Worm (Caenorhabditis elegans): Measurements from ENCODE around the gene sod-5.

ce11 chrII:4372867-4373397 is 44.5 kb upstream of the sod-5 start:
- TF ChIP-seq flt-1 (GFP tag; IDR thresholded peaks at IDR 0.05) (no peak), ref-1 (GFP tag; conservative IDR thresholded peaks at IDR 0.05) (no peak), ztf-29 (GFP tag; IDR thresholded peaks at IDR 0.05) (no peak), klf-2 (GFP tag; conservative IDR thresholded peaks at IDR 0.05) (no peak), ztf-23 (GFP tag; IDR thresholded peaks at IDR 0.05) (no peak), med-1 (GFP tag; optimal IDR thresholded peaks at IDR 0.05; ENCODE audit: insufficient read depth) (no peak), T22C8.4 (GFP tag; IDR thresholded peaks at IDR 0.05) (no peak)

Data from whole organism, midembryonic.